Fruit fly (Drosophila melanogaster): ENCODE measurements around the gene Atpalpha.
A peak's percentile ranks its signal among the peaks of the same experiment; 100 is the strongest.

Atpalpha gene

DNA sequence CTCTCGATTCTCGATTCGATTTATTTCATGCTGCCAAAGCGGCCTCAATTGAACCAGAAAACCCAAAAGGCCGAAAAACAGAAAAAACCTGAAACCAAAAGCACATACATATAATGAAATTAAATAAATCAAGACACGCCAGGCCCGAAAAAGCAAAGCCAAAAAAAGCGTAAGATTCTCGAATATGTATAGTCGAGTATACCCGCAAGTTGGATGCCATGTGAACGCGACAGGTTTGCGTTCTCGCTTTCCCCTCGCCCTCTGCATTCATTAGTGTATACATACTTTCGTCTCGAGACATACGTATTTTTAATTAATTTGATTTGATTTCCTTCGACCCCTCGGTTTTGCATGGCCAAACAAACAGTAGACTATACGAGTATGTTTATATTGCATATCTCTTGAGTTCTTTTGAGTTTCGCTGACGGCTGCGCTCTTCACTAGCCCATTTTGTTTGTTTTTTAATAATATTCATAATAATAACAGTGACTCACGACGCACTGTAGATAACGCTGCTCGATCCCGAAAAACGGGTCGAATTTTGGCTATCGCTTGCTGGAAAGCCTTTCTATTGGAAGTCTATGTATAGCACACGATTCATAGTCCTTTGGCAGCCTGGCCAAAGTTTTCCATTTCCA is 12.5 kb downstream of the Atpalpha start:
- peak; percentile 22 for TF ChIP-seq kay (GFP tag; ENCODE audit: borderline replicate concordance)
- TF ChIP-seq tj (GFP tag; optimal IDR thresholded peaks at IDR 0.05) = peak; percentile 75
- TF ChIP-seq pad (GFP tag; optimal IDR thresholded peaks at IDR 0.05) = no peak
- peak; percentile 22 for TF ChIP-seq CG12768 (GFP tag; optimal IDR thresholded peaks at IDR 0.05)
- peak; percentile 42 for TF ChIP-seq cic (GFP tag; optimal IDR thresholded peaks at IDR 0.05)
- TF ChIP-seq Crg-1 (GFP tag; optimal IDR thresholded peaks at IDR 0.05) = no peak
- no peak for TF ChIP-seq ovo (GFP tag; optimal IDR thresholded peaks at IDR 0.05)
- TF ChIP-seq CG7045 (GFP tag; optimal IDR thresholded peaks at IDR 0.05) = no peak
- TF ChIP-seq CG5204 (GFP tag; optimal IDR thresholded peaks at IDR 0.05) = no peak
- no peak for TF ChIP-seq Clk (GFP tag; optimal IDR thresholded peaks at IDR 0.05)
- no peak for TF ChIP-seq toe (GFP tag; optimal IDR thresholded peaks at IDR 0.05)

DNA sequence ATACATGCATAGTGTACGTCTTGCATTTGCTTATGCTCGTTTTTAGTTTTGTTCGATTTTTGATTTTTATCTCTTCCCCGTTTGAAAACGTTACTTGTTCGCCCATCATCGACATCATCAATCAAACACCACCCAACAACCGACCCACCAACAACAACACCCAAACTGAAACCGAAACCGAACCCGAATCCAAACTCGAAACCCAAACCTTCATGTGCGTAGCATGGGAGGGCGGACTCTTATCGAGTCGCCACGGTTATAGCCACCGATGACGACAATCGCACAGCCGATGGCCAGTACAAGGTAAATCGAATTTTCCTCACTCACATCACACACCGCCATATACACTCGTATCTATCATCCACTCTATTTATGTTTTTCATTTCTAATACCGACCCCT is 13.5 kb downstream of the Atpalpha start:
- TF ChIP-seq CG12768 (GFP tag; optimal IDR thresholded peaks at IDR 0.05) (no peak), Hr96 (GFP tag; optimal IDR thresholded peaks at IDR 0.05) (no peak), Clk (GFP tag; optimal IDR thresholded peaks at IDR 0.05) (no peak), cic (GFP tag; optimal IDR thresholded peaks at IDR 0.05) (no peak), Mnt (GFP tag; optimal IDR thresholded peaks at IDR 0.05) (no peak)

DNA sequence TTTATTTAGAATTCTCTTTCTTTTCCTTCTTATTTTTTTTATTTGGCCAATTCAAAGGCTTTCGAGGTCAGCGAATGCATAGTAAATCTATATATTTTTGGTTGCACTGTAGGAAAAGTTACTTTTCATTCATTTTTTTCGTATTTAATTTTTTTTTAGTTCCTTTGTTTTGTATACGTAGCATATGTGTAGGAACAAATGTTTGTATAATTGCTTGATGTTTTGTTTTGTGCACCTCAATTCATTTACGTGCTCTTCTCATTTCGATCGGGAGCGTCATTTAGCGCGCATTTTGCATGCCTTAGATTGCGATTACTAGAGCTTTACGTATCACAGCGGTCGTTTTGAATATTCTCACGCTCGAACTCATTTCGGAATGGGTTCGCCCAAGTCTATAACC is 14.5 kb downstream of the Atpalpha start:
- no peak for TF ChIP-seq CG12768 (GFP tag; optimal IDR thresholded peaks at IDR 0.05)
- TF ChIP-seq CG11617 (GFP tag; optimal IDR thresholded peaks at IDR 0.05) = peak; percentile 12
- TF ChIP-seq toe (GFP tag; optimal IDR thresholded peaks at IDR 0.05) = no peak
- TF ChIP-seq cnc (optimal IDR thresholded peaks at IDR 0.05) = no peak
- no peak for TF ChIP-seq Crg-1 (GFP tag; optimal IDR thresholded peaks at IDR 0.05)
- no peak for TF ChIP-seq Hr96 (GFP tag; optimal IDR thresholded peaks at IDR 0.05)
- TF ChIP-seq Mnt (GFP tag; optimal IDR thresholded peaks at IDR 0.05) = no peak
- TF ChIP-seq CG7101 (tag; optimal IDR thresholded peaks at IDR 0.05) = no peak
- no peak for TF ChIP-seq CG33017 (tag; optimal IDR thresholded peaks at IDR 0.05)
- TF ChIP-seq cic (GFP tag; optimal IDR thresholded peaks at IDR 0.05) = peak; percentile 87
- TF ChIP-seq bab1 (GFP tag; optimal IDR thresholded peaks at IDR 0.05) = no peak
- peak; percentile 52 for TF ChIP-seq kay (GFP tag; ENCODE audit: borderline replicate concordance)

DNA sequence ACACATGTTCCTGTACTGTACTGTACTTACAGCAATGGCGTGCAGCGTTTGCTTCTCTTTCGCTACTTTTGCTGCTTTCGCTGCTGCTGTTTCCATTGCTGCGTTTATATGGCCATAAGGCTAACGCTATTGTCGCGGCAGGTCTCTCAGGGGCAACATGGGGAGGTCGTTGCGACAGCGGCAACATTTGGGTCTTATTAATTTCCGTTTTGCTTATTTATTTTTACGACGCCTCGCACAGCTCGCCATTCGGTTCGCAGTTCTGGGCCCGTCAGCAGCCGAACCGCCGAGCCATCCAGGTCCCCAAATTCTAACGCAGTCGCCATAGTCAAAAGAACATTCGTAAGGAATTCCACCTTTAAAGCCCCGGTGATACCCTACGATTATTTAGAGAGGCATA is 28.1 kb downstream of the Atpalpha start:
- TF ChIP-seq toe (GFP tag; optimal IDR thresholded peaks at IDR 0.05) (no peak), CG12768 (GFP tag; optimal IDR thresholded peaks at IDR 0.05) (no peak), CG7045 (GFP tag; optimal IDR thresholded peaks at IDR 0.05) (no peak), CG11617 (GFP tag; optimal IDR thresholded peaks at IDR 0.05) (no peak), Mnt (GFP tag; optimal IDR thresholded peaks at IDR 0.05) (no peak), CG1620 (GFP tag; optimal IDR thresholded peaks at IDR 0.05) (no peak), CG14711 (tag; optimal IDR thresholded peaks at IDR 0.05) (no peak), pad (GFP tag; optimal IDR thresholded peaks at IDR 0.05) (no peak), Clk (GFP tag; optimal IDR thresholded peaks at IDR 0.05) (no peak), Hr96 (GFP tag; optimal IDR thresholded peaks at IDR 0.05) (no peak), Crg-1 (GFP tag; optimal IDR thresholded peaks at IDR 0.05) (no peak), ovo (GFP tag; optimal IDR thresholded peaks at IDR 0.05) (no peak), bab1 (GFP tag; optimal IDR thresholded peaks at IDR 0.05) (no peak), CG33017 (tag; optimal IDR thresholded peaks at IDR 0.05) (no peak), tj (GFP tag; optimal IDR thresholded peaks at IDR 0.05) (no peak), CG5204 (GFP tag; optimal IDR thresholded peaks at IDR 0.05) (no peak), cic (GFP tag; optimal IDR thresholded peaks at IDR 0.05) (no peak)

DNA sequence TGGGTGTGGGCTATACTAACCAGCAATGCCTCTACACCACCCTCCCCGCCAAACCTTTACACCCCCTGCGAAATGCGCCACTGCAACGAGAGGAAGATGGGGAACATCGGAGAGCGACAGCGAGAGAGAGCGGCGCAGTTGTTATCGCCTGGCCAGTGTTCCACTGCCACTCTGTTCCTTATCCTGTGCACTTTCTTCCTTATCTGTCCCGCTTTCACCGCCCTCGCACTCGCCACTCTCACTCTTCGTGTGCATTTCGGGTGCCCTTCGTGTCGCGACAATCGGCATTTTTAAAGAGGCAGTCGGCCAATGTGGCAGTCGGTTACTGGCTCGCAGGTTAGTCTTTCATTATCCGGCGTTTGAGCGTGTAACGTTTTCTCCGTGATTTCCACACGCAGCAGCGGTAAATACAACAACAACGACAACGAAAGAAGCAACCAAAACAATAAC is 29.4 kb downstream of the Atpalpha start, which contains the start of gene Calx:
Gene Calx (plus strand): TSS at position 338 of the 450 bp plus-strand sequence.
- peak; percentile 38 for TF ChIP-seq Mnt (GFP tag; optimal IDR thresholded peaks at IDR 0.05)
- TF ChIP-seq ovo (GFP tag; optimal IDR thresholded peaks at IDR 0.05) = no peak
- TF ChIP-seq kay (GFP tag; ENCODE audit: borderline replicate concordance) = no peak
- peak; percentile 41 for TF ChIP-seq pad (GFP tag; optimal IDR thresholded peaks at IDR 0.05)
- no peak for TF ChIP-seq CG12768 (GFP tag; optimal IDR thresholded peaks at IDR 0.05)
- no peak for TF ChIP-seq Clk (GFP tag; optimal IDR thresholded peaks at IDR 0.05)
- peak; percentile 6 for TF ChIP-seq CG7101 (tag; optimal IDR thresholded peaks at IDR 0.05)
- no peak for TF ChIP-seq Crg-1 (GFP tag; optimal IDR thresholded peaks at IDR 0.05)
- no peak for TF ChIP-seq CG11617 (GFP tag; optimal IDR thresholded peaks at IDR 0.05)
- no peak for TF ChIP-seq cnc (optimal IDR thresholded peaks at IDR 0.05)
- TF ChIP-seq cic (GFP tag; optimal IDR thresholded peaks at IDR 0.05) = peak; percentile 78
- no peak for TF ChIP-seq tj (GFP tag; optimal IDR thresholded peaks at IDR 0.05)
- no peak for TF ChIP-seq toe (GFP tag; optimal IDR thresholded peaks at IDR 0.05)

DNA sequence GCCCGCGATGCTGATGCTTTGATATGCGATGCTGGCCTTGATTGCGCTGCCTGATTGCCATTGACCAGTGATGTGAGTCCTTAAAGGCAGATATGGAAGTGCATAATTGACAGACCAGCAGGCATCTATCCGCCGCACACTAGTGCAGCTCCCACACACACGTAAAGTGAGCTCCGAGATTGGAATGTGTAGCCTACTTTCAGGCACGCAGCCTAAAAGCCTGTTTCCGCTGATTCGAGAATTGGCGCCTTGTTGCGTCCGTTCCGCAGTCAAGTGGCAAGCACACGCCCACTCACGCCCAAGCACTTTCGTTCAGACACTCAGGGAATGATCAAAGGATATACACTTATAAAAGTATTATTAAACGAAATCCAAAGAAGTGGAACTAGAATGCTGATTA is 35.6 kb downstream of the Atpalpha start:
- TF ChIP-seq toe (GFP tag; optimal IDR thresholded peaks at IDR 0.05) = no peak
- TF ChIP-seq ovo (GFP tag; optimal IDR thresholded peaks at IDR 0.05) = no peak
- TF ChIP-seq CG14711 (tag; optimal IDR thresholded peaks at IDR 0.05) = no peak
- TF ChIP-seq CG5204 (GFP tag; optimal IDR thresholded peaks at IDR 0.05) = no peak
- TF ChIP-seq pad (GFP tag; optimal IDR thresholded peaks at IDR 0.05) = no peak
- TF ChIP-seq Crg-1 (GFP tag; optimal IDR thresholded peaks at IDR 0.05) = no peak

DNA sequence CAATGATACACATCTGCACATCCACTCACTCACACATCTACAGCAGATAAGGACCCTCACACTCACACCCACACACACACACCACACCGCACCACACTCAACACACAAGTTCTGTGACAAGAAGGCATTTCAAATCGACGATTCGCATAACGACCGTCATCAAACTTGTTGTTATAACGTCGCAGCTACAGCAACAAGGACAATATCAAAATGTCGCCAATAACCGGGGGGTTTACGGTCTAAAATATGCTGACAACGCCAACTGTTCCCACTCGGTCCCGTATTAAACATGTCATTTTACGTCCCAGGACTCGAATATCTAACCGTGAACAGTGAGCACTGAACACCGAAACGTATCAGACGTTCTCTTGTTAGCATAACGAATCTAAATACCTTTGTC is 36.4 kb downstream of the Atpalpha start:
- TF ChIP-seq ovo (GFP tag; optimal IDR thresholded peaks at IDR 0.05) (no peak), Hr96 (GFP tag; optimal IDR thresholded peaks at IDR 0.05) (no peak), cic (GFP tag; optimal IDR thresholded peaks at IDR 0.05) (no peak), CG1620 (GFP tag; optimal IDR thresholded peaks at IDR 0.05) (no peak), CG14711 (tag; optimal IDR thresholded peaks at IDR 0.05) (no peak), CG5204 (GFP tag; optimal IDR thresholded peaks at IDR 0.05) (no peak), CG33017 (tag; optimal IDR thresholded peaks at IDR 0.05) (no peak), tj (GFP tag; optimal IDR thresholded peaks at IDR 0.05) (no peak), pad (GFP tag; optimal IDR thresholded peaks at IDR 0.05) (no peak), CG11617 (GFP tag; optimal IDR thresholded peaks at IDR 0.05) (no peak), toe (GFP tag; optimal IDR thresholded peaks at IDR 0.05) (no peak), CG7101 (tag; optimal IDR thresholded peaks at IDR 0.05) (no peak), CG12768 (GFP tag; optimal IDR thresholded peaks at IDR 0.05) (no peak), bab1 (GFP tag; optimal IDR thresholded peaks at IDR 0.05) (no peak)
